Worm (Caenorhabditis elegans) whole organism, young adult: ENCODE data around the gene chil-13.
A peak's percentile ranks its signal among the peaks of the same experiment; 100 is the strongest.

Experiments used
- D2030.7 ChIP-seq: fragments of 200-800 bp; sonication (Bioruptor generic); IDR thresholded peaks from 2 replicates; pipeline ENCODE4 v1.3.6; 2022; ENCODE audit warnings: missing genetic modification reagents, missing genetic modification characterization, missing compliant biosample characterization
- F33H1.4 ChIP-seq: fragments of 200-800 bp; sonication (Bioruptor generic); IDR thresholded peaks from 2 replicates; pipeline ENCODE4 v1.3.6; 2022; ENCODE audit warnings: missing genetic modification reagents, missing genetic modification characterization, missing compliant biosample characterization
- F37B4.10 ChIP-seq: fragments of 200-800 bp; sonication (Bioruptor generic); IDR thresholded peaks from 2 replicates; pipeline ENCODE4 v1.3.6; 2022; ENCODE audit warnings: missing genetic modification characterization, missing compliant biosample characterization
- F52B5.7 ChIP-seq: sonication (generic microtip); optimal IDR thresholded peaks from 2 replicates; lab custom pipeline; 2016; ENCODE audit warnings: mild to moderate bottlenecking, missing genetic modification characterization, missing compliant biosample characterization
- K11D2.4 ChIP-seq: fragments of 200-800 bp; sonication (Bioruptor generic); IDR thresholded peaks from 2 replicates; pipeline ENCODE4 v1.3.6; 2022; ENCODE audit warnings: missing genetic modification reagents, missing genetic modification characterization, missing compliant biosample characterization
- Y53F4B.3 ChIP-seq: fragments of 200-800 bp; sonication (Bioruptor generic); IDR thresholded peaks from 2 replicates; pipeline ENCODE4 v1.3.6; 2022; ENCODE audit warnings: missing genetic modification reagents, missing genetic modification characterization, missing compliant biosample characterization
- Y79H2A.3 ChIP-seq: fragments of 200-800 bp; sonication (Bioruptor generic); conservative IDR thresholded peaks from 2 replicates; pipeline ENCODE4 v1.3.6; 2022; ENCODE audit warnings: missing genetic modification reagents, missing genetic modification characterization, missing compliant biosample characterization
- ZK185.1 ChIP-seq: sonication (generic microtip); optimal IDR thresholded peaks from 2 replicates; lab custom pipeline; 2016; ENCODE audit warnings: mild to moderate bottlenecking, missing genetic modification characterization, missing compliant biosample characterization; ENCODE audit not compliant: poor library complexity, severe bottlenecking
- atf-7 ChIP-seq: sonication (generic microtip); optimal IDR thresholded peaks from 2 replicates; lab custom pipeline; 2017; ENCODE audit warnings: mild to moderate bottlenecking, missing genetic modification characterization, missing compliant biosample characterization
- attf-5 ChIP-seq: fragments of 200-800 bp; sonication (Bioruptor generic); optimal IDR thresholded peaks from 2 replicates; lab custom pipeline; 2018; ENCODE audit warnings: mild to moderate bottlenecking, missing genetic modification characterization, missing compliant biosample characterization
- bed-2 ChIP-seq: fragments of 200-800 bp; sonication (Bioruptor generic); IDR thresholded peaks from 2 replicates; pipeline ENCODE4 v1.3.6; 2022; ENCODE audit warnings: missing genetic modification reagents, missing genetic modification characterization, missing compliant biosample characterization
- cebp-1 ChIP-seq, 2 experiments: fragments of 200-800 bp in 1 of 2; sonication (Bioruptor generic) in 1 of 2; sonication (generic microtip) in 1 of 2; IDR thresholded peaks in 1 of 2; optimal IDR thresholded peaks in 1 of 2; 2 replicates each; pipeline versions ENCODE4 v1.3.6 to Lab custom; 2017 to 2022; ENCODE audit warnings: missing compliant biosample characterization in 2 of 2, missing genetic modification characterization in 2 of 2, mild to moderate bottlenecking in 1 of 2, missing genetic modification reagents in 1 of 2, moderate library complexity in 1 of 2
- dox-1 ChIP-seq: fragments of 200-800 bp; sonication (Bioruptor generic); IDR thresholded peaks from 2 replicates; pipeline ENCODE4 v1.3.6; 2022; ENCODE audit warnings: missing genetic modification reagents, missing genetic modification characterization, missing compliant biosample characterization
- efl-1 ChIP-seq: fragments of 150-350 bp; optimal IDR thresholded peaks from 2 replicates; lab custom pipeline; 2014; ENCODE audit warnings: missing biosample characterization, missing genetic modification reagents, missing genetic modification characterization
- egl-44 ChIP-seq: fragments of 200-800 bp; sonication (Bioruptor generic); IDR thresholded peaks from 2 replicates; pipeline ENCODE4 v1.3.6; 2022; ENCODE audit warnings: missing genetic modification reagents, missing genetic modification characterization, missing compliant biosample characterization
- hmg-1.2 ChIP-seq: fragments of 200-800 bp; sonication (Bioruptor generic); IDR thresholded peaks from 2 replicates; pipeline ENCODE4 v1.3.6; 2022; ENCODE audit warnings: missing genetic modification reagents, missing genetic modification characterization, missing compliant biosample characterization
- lin-35 ChIP-seq, 3 experiments: fragments of 150-350 bp in 2 of 3; sonication (generic microtip) in 1 of 3; optimal IDR thresholded peaks; 2 replicates each; lab custom pipeline; 2014 to 2018; ENCODE audit warnings: missing biosample characterization in 3 of 3, missing genetic modification characterization in 3 of 3, missing genetic modification reagents in 3 of 3
- lin-54 ChIP-seq: fragments of 200-800 bp; sonication (Bioruptor generic); optimal IDR thresholded peaks from 2 replicates; lab custom pipeline; 2018; ENCODE audit warnings: mild to moderate bottlenecking, missing genetic modification characterization, missing compliant biosample characterization
- lsl-1 ChIP-seq: fragments of 200-800 bp; sonication (Bioruptor generic); optimal IDR thresholded peaks from 2 replicates; lab custom pipeline; 2018; ENCODE audit warnings: mild to moderate bottlenecking, missing genetic modification characterization, moderate library complexity, missing compliant biosample characterization
- madf-6 ChIP-seq: fragments of 200-800 bp; sonication (Bioruptor generic); IDR thresholded peaks from 2 replicates; pipeline ENCODE4 v1.3.6; 2022; ENCODE audit warnings: missing genetic modification reagents, missing genetic modification characterization, missing compliant biosample characterization
- mcd-1 ChIP-seq: fragments of 200-800 bp; sonication (Bioruptor generic); IDR thresholded peaks from 2 replicates; pipeline ENCODE4 v1.3.6; 2022; ENCODE audit warnings: missing genetic modification reagents, missing genetic modification characterization, missing compliant biosample characterization
- nhr-179 ChIP-seq: sonication (generic microtip); optimal IDR thresholded peaks from 2 replicates; lab custom pipeline; 2016; ENCODE audit warnings: mild to moderate bottlenecking, missing genetic modification characterization, missing compliant biosample characterization
- nhr-80 ChIP-seq: sonication (generic microtip); optimal IDR thresholded peaks from 2 replicates; lab custom pipeline; 2016; ENCODE audit warnings: missing genetic modification characterization, missing compliant biosample characterization
- pbrm-1 ChIP-seq: fragments of 200-800 bp; sonication (Bioruptor generic); IDR thresholded peaks from 2 replicates; pipeline ENCODE4 v1.3.6; 2022; ENCODE audit warnings: missing genetic modification reagents, missing genetic modification characterization, missing compliant biosample characterization
- rcor-1 ChIP-seq: fragments of 200-800 bp; sonication (Bioruptor generic); IDR thresholded peaks from 2 replicates; pipeline ENCODE4 v1.3.6; 2022; ENCODE audit warnings: missing genetic modification reagents, missing genetic modification characterization, missing compliant biosample characterization
- snpc-4 ChIP-seq, 5 experiments: fragments of 150-350 bp in 1 of 5; sonication (generic microtip) in 4 of 5; optimal IDR thresholded peaks; 2 replicates each; lab custom pipeline; 2014 to 2018; ENCODE audit warnings: missing genetic modification characterization in 5 of 5, missing biosample characterization in 3 of 5, antibody characterized with exemption in 2 of 5, mild to moderate bottlenecking in 2 of 5, missing compliant biosample characterization in 2 of 5, missing genotype in 2 of 5, moderate library complexity in 2 of 5, missing genetic modification reagents in 1 of 5
- tbp1 ChIP-seq: fragments of 200-800 bp; sonication (Bioruptor generic); optimal IDR thresholded peaks from 2 replicates; lab custom pipeline; 2018; ENCODE audit warnings: mild to moderate bottlenecking, missing genetic modification characterization, missing compliant biosample characterization
- ztf-18 ChIP-seq: sonication (generic microtip); optimal IDR thresholded peaks from 2 replicates; lab custom pipeline; 2016; ENCODE audit warnings: missing genotype, mild to moderate bottlenecking, missing genetic modification characterization, missing compliant biosample characterization
- ztf-26 ChIP-seq: sonication (generic microtip); optimal IDR thresholded peaks from 2 replicates; lab custom pipeline; 2017; ENCODE audit warnings: missing genetic modification characterization, missing compliant biosample characterization

The chil-13 gene

DNA sequence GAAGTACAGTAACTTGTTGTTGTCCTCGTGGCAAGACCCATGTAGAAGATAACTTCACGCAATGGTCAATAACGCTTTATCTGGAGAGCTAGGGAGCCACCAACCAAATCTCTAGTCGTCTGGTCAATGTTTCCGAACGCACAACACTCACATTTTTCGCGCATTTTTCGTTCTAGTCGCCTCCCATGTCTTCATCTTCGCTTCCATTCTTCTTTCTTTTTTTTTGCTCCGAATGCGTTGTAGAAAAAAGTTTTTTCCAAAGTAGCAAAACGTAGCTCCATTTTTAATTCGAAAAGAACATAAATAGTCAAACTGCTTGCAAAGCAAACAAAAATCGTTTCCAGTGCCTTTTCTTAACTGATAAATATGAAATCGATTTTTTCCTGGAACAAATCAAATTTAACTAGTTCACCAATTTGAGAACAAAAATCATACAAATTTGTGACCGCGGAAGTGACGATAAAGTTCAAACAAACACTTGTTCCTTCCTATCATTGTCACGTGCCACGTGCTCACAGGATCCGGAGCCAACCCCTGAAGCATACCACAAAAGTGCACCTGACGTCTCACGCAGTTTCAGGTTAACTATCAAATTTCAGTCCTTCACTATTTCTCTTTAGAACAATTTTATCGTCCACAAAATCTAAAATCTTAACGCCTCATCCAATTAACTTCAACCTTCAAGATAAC is 19.1 kb downstream of the chil-13 start:
- TF ChIP-seq F37B4.10 = no peak
- TF ChIP-seq nhr-80 = peak; percentile 28
- TF ChIP-seq, all 124 proteins: peak for 1

DNA sequence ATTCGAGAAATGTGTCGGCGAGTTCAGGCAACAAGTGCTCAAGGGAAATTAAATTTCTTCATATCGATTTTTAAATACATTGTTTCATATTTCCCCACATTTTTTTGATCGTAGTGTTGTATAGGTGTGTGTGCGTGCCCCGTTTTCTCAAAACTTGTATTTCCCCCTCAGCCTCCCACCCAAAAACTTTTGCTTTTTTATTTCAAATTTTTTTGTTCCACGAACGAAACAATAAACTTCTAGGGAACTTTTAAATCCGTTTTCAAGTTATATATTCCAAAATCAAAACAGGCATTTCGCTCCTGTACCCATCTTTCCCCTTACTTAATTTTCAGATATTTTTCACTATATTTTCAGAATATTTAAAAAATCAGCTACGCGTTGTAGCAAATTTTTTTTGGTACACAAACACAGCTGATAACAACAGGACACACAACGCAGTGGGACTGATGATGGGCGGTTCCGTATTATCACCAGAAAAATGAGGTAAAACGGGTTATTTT is 20.0 kb downstream of the chil-13 start, which contains the start of the genes M176.4 and M176.16:
TSS of gene M176.4 (plus strand) at position 301 of the 503 bp plus-strand sequence.
TSS of gene M176.16 (plus strand) at position 453 of the 503 bp plus-strand sequence.
- TF ChIP-seq nhr-179 (tag; lab: Kevin White, UChicago) (no peak), nhr-80 (peak; percentile 53), F33H1.4 (no peak)

ce11 chrII:9416381-9417276 is 21.5 kb downstream of the chil-13 start, which contains the start of the genes gss-1 and chch-3:
gss-1 (minus strand) TSS chrII:9416431.
chch-3 (plus strand) TSS chrII:9417013.
- TF ChIP-seq F33H1.4 (peak; percentile 52), nhr-80 (peak; percentile 74), attf-5 (GFP tag; lab: Kevin White, UChicago) (peak; percentile 32), egl-44 (no peak), K11D2.4 (GFP tag; lab: Robert Waterston, UW) (peak; percentile 23; the same call in 1 of the 2 replicates), ZK185.1 (peak; percentile 25), lsl-1 (peak; percentile 22), dox-1 (GFP tag; lab: Robert Waterston, UW) (peak; percentile 53), madf-6 (peak; percentile 51), atf-7 (no peak), efl-1 (GFP tag; lab: Kevin White, UChicago) (peak; percentile 7), D2030.7 (GFP tag; lab: Robert Waterston, UW) (0 out of 2 replicates have a peak, but pooled peaks have one; percentile 34), bed-2 (GFP tag; lab: Robert Waterston, UW) (no peak), rcor-1 (peak; percentile 33; the same call in 1 of the 2 replicates), lin-35 (GFP tag; optimal IDR thresholded peaks at IDR 0.05; lab: Kevin White, UChicago) (peak in 1 of 3 experiments; percentile 36), hmg-1.2 (GFP tag; lab: Robert Waterston, UW) (peak; percentile 33; the same call in 1 of the 2 replicates), snpc-4 (GFP tag; optimal IDR thresholded peaks at IDR 0.05; lab: Kevin White, UChicago) (no peak), snpc-4 (tag; optimal IDR thresholded peaks at IDR 0.05; lab: Kevin White, UChicago) (peak in 1 of 4 experiments; percentile 21), pbrm-1 (GFP tag; lab: Robert Waterston, UW) (no peak), ztf-26 (tag; lab: Kevin White, UChicago) (no peak), tbp1 (GFP tag; lab: Kevin White, UChicago) (peak; percentile 30), Y79H2A.3 (GFP tag; lab: Robert Waterston, UW) (no peak), ztf-18 (tag; lab: Kevin White, UChicago) (peak; percentile 93), mcd-1 (peak; percentile 40; the same call in 1 of the 2 replicates), cebp-1 (GFP tag; IDR thresholded peaks at IDR 0.05; lab: Robert Waterston, UW) (no peak), cebp-1 (tag; optimal IDR thresholded peaks at IDR 0.05; lab: Kevin White, UChicago) (peak; percentile 55), Y53F4B.3 (GFP tag; lab: Robert Waterston, UW) (no peak), F52B5.7 (tag; lab: Kevin White, UChicago) (no peak), lin-54 (GFP tag; lab: Kevin White, UChicago) (peak; percentile 49)
